Worm (Caenorhabditis elegans): ENCODE results near the gene F25A2.1.

DNA sequence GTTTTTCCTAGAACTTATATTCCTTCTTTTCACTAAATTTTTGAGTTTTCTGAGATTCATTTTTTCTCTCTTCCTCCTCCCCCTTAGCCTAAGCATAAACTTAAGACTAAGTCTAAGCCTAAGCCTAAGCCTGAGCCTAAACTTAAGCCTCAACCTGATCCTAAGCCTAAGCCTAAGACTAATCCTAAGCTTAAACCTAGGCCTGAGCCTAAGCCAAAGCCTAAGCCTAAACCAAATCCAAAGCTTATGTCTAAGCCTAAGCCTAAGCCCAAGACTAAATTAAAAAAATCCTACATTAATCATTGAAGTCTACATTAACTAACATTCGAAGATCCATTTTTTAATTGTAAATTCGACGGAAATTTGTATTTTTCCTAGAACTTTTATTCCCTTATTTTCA, 38.6 kb upstream of the F25A2.1 start:
- TF ChIP-seq nhr-237 (tag; optimal IDR thresholded peaks at IDR 0.05), result no peak
- TF ChIP-seq unc-39 (tag; optimal IDR thresholded peaks at IDR 0.05), result no peak
- no peak for TF ChIP-seq nhr-76 (tag; optimal IDR thresholded peaks at IDR 0.05)
- no peak for TF ChIP-seq nhr-28 (tag; optimal IDR thresholded peaks at IDR 0.05)
- no peak for TF ChIP-seq zip-8 (tag; optimal IDR thresholded peaks at IDR 0.05)
- TF ChIP-seq nhr-2 (tag; optimal IDR thresholded peaks at IDR 0.05), result no peak
- no peak for TF ChIP-seq lin-13 (tag; optimal IDR thresholded peaks at IDR 0.05)
- TF ChIP-seq ztf-11 (tag; optimal IDR thresholded peaks at IDR 0.05), result no peak
- no peak for TF ChIP-seq snpc-4 (tag; optimal IDR thresholded peaks at IDR 0.05)
- no peak for TF ChIP-seq elt-1 (tag; optimal IDR thresholded peaks at IDR 0.05; ENCODE audit: borderline replicate concordance, insufficient read depth)
- no peak for TF ChIP-seq pha-4 (tag; optimal IDR thresholded peaks at IDR 0.05)
- no peak for TF ChIP-seq unc-120 (tag; optimal IDR thresholded peaks at IDR 0.05; ENCODE audit: poor library complexity, severe bottlenecking)
- no peak for TF ChIP-seq unc-62 (GFP tag; optimal IDR thresholded peaks at IDR 0.05)
